Worm (Caenorhabditis elegans): ENCODE measurements around the gene K11D12.6.

The K11D12.6 gene

DNA sequence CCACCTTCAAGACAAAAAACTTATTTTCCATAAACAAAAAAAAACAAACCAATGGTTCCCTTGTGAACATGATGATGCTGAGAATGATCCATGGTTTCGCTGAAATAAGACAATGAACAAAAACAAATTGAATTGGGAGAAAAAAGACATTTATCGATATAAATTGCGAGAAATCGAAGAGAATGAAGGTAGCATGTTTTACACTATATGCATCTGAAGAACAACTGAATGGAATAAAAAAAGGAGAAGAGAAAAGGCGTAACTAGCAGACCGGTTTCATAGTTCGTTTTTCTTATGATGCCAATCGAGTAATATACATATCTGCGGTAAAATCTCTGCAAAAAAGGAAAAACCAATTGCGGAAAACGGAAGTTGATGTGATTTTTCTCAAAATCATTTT, 34.5 kb upstream of the K11D12.6 start, which contains the start of gene Y58A7A.1:
Gene Y58A7A.1, minus strand, starts transcription at position 101 of the 400 bp plus-strand sequence.
- TF ChIP-seq akir-1 (GFP tag; optimal IDR thresholded peaks at IDR 0.05) (no peak), let-526 (GFP tag; IDR thresholded peaks at IDR 0.05) (no peak), pha-4 (tag; optimal IDR thresholded peaks at IDR 0.05) (no peak), somi-1 (GFP tag; optimal IDR thresholded peaks at IDR 0.05) (no peak), snpc-4 (GFP tag; optimal IDR thresholded peaks at IDR 0.05) (no peak), snpc-4 (tag; optimal IDR thresholded peaks at IDR 0.05) (no peak), madf-6 (GFP tag; IDR thresholded peaks at IDR 0.05) (no peak), efl-1 (GFP tag; optimal IDR thresholded peaks at IDR 0.05) (no peak), ztf-26 (tag; optimal IDR thresholded peaks at IDR 0.05) (no peak), lsl-1 (GFP tag; optimal IDR thresholded peaks at IDR 0.05) (no peak), F57C9.4 (tag; optimal IDR thresholded peaks at IDR 0.05) (no peak), F57A8.1 (GFP tag; optimal IDR thresholded peaks at IDR 0.05) (no peak), ceh-40 (GFP tag; IDR thresholded peaks at IDR 0.05) (no peak), lag-1 (GFP tag; IDR thresholded peaks at IDR 0.05) (no peak)

DNA sequence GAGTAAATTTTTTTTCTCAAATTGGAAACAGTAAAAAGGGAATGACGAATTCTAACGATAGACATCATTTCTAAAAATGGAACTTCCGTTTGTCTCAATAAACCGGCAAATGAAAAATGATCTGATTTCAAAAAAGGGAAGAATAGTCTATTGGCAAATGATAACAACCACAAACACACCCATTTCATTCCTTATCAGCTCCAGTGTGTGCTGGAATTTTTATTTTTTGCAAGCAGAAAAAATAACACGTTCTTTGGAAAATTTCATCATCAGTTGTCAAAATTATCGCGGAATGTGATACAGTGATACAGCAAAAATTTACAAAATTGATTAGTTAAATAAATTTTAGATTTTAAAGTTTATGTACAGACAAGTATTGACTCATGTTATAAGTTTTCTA, 32.4 kb upstream of the K11D12.6 start:
- no peak for TF ChIP-seq F39B2.1 (GFP tag; IDR thresholded peaks at IDR 0.05)
- TF ChIP-seq D2030.7 (GFP tag; IDR thresholded peaks at IDR 0.05): no peak
- peak; percentile 67 for TF ChIP-seq unc-62 (GFP tag; optimal IDR thresholded peaks at IDR 0.05)
- TF ChIP-seq sea-2 (GFP tag; IDR thresholded peaks at IDR 0.05): no peak
- TF ChIP-seq rpc-1 (optimal IDR thresholded peaks at IDR 0.05): no peak
- no peak for TF ChIP-seq rpc-1 (tag; optimal IDR thresholded peaks at IDR 0.05)
- no peak for TF ChIP-seq hrde-1 (tag; optimal IDR thresholded peaks at IDR 0.05; ENCODE audit: borderline replicate concordance)
- peak; percentile 48; the same call in 1 of the 2 replicates for TF ChIP-seq cebp-1 (GFP tag; IDR thresholded peaks at IDR 0.05)
- peak; percentile 74 for TF ChIP-seq cebp-1 (tag; optimal IDR thresholded peaks at IDR 0.05)
- no peak for TF ChIP-seq him-1 (tag; optimal IDR thresholded peaks at IDR 0.05)
- TF ChIP-seq atf-7 (tag; optimal IDR thresholded peaks at IDR 0.05): no peak
- no peak for TF ChIP-seq ztf-22 (GFP tag; optimal IDR thresholded peaks at IDR 0.05)
- TF ChIP-seq nhr-80 (tag; optimal IDR thresholded peaks at IDR 0.05): peak; percentile 87
- TF ChIP-seq madf-8 (GFP tag; conservative IDR thresholded peaks at IDR 0.05): no peak

- TF ChIP-seq cebp-1 (GFP tag; IDR thresholded peaks at IDR 0.05) (no peak), cebp-1 (tag; optimal IDR thresholded peaks at IDR 0.05) (peak; percentile 64), K12H6.12 (tag; optimal IDR thresholded peaks at IDR 0.05) (peak; percentile 65), ztf-28 (GFP tag; IDR thresholded peaks at IDR 0.05) (no peak), lsy-27 (tag; optimal IDR thresholded peaks at IDR 0.05; ENCODE audit: borderline replicate concordance, insufficient read depth) (no peak), attf-3 (GFP tag; conservative IDR thresholded peaks at IDR 0.05) (no peak), dpl-1 (GFP tag; optimal IDR thresholded peaks at IDR 0.05) (no peak), somi-1 (GFP tag; optimal IDR thresholded peaks at IDR 0.05) (peak; percentile 39), hsf-1 (GFP tag; IDR thresholded peaks at IDR 0.05) (peak; percentile 46; the same call in 1 of the 2 replicates), F22D6.2 (tag; optimal IDR thresholded peaks at IDR 0.05) (no peak), nhr-80 (tag; optimal IDR thresholded peaks at IDR 0.05) (peak; percentile 43), ets-4 (GFP tag; optimal IDR thresholded peaks at IDR 0.05) (no peak), bed-2 (GFP tag; IDR thresholded peaks at IDR 0.05) (no peak), ama-1 (optimal IDR thresholded peaks at IDR 0.05) (peak; percentile 52), ama-1 (GFP tag; optimal IDR thresholded peaks at IDR 0.05) (no peak), fkh-3 (tag; optimal IDR thresholded peaks at IDR 0.05) (no peak), ztf-18 (tag; optimal IDR thresholded peaks at IDR 0.05) (peak; percentile 22), repo-1 (tag; optimal IDR thresholded peaks at IDR 0.05) (no peak), F37B4.10 (GFP tag; IDR thresholded peaks at IDR 0.05) (no peak), egrh-3 (GFP tag; IDR thresholded peaks at IDR 0.05) (peak; percentile 18), lin-35 (GFP tag; optimal IDR thresholded peaks at IDR 0.05) (peak in 1 of 3 experiments; percentile 24), aptf-3 (GFP tag; IDR thresholded peaks at IDR 0.05) (no peak), attf-5 (GFP tag; optimal IDR thresholded peaks at IDR 0.05) (peak; percentile 49), ztf-26 (tag; optimal IDR thresholded peaks at IDR 0.05) (peak; percentile 33), atf-7 (tag; optimal IDR thresholded peaks at IDR 0.05) (no peak), F57C9.4 (tag; optimal IDR thresholded peaks at IDR 0.05) (no peak)
Measured at ce11 chrV:5064761-5065421, 29.9 kb upstream of the K11D12.6 start, which contains the start of gene mlk-1. TSS of gene mlk-1 (minus strand) at chrV:5064811.
